Fruit fly (Drosophila melanogaster): Measurements from ENCODE around the gene nrv2.

The nrv2 gene

DNA sequence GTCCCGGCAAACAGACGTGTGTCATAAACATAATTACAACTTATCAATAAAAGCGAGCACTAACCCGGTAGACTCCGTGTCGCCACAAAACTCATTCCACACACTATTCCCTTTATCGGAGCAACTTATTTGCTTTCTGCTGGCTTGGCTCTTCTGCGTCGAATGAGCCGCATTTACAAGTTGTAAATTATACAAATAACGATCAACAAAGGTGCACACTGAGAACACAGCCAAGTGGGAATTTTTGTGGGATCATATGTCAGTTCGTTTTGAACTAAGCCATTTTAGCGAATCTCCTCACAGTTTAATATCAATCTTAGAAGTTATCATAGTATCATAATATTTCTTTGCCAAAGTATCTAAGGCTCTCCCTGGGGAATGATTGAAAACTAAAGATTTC lies 19.7 kb upstream of the nrv2 start (continued):
- TF ChIP-seq CG6765 (GFP tag; optimal IDR thresholded peaks at IDR 0.05), result no peak
- no peak for TF ChIP-seq CG7786 (GFP tag; optimal IDR thresholded peaks at IDR 0.05)
- peak; percentile 59 for TF ChIP-seq CG2202 (tag; optimal IDR thresholded peaks at IDR 0.05)
- peak; percentile 12 for TF ChIP-seq wek (GFP tag; optimal IDR thresholded peaks at IDR 0.05)
- TF ChIP-seq Mrtf (GFP tag; IDR thresholded peaks at IDR 0.05), result no peak
- no peak for TF ChIP-seq CG10366 (GFP tag; IDR thresholded peaks at IDR 0.05)
- no peak for TF ChIP-seq CG15011 (GFP tag; optimal IDR thresholded peaks at IDR 0.05)
- no peak for TF ChIP-seq tna (GFP tag; IDR thresholded peaks at IDR 0.05; ENCODE audit: partially characterized antibody)
- no peak for TF ChIP-seq hkb (optimal IDR thresholded peaks at IDR 0.05)
- TF ChIP-seq hkb (GFP tag; IDR thresholded peaks at IDR 0.05), result no peak
- TF ChIP-seq ATbp (GFP tag; optimal IDR thresholded peaks at IDR 0.05), result peak; percentile 13
- peak in 1 of 3 experiments; percentile 34 for TF ChIP-seq lola (GFP tag; optimal IDR thresholded peaks at IDR 0.05)
- peak; percentile 3 for TF ChIP-seq twi (tag; optimal IDR thresholded peaks at IDR 0.05)
- TF ChIP-seq CG12155 (GFP tag; optimal IDR thresholded peaks at IDR 0.05), result no peak
- no peak for TF ChIP-seq Bgb (GFP tag; IDR thresholded peaks at IDR 0.05; ENCODE audit: partially characterized antibody)
- TF ChIP-seq CG10959 (GFP tag; IDR thresholded peaks at IDR 0.05), result no peak
- TF ChIP-seq CG7987 (GFP tag; optimal IDR thresholded peaks at IDR 0.05), result peak; percentile 16
- peak; percentile 55; the same call in 1 of the 2 replicates for TF ChIP-seq sens-2 (GFP tag; IDR thresholded peaks at IDR 0.05)
- TF ChIP-seq fd102C (GFP tag; optimal IDR thresholded peaks at IDR 0.05), result peak; percentile 44
- no peak for TF ChIP-seq Bdp1 (GFP tag; optimal IDR thresholded peaks at IDR 0.05)
- TF ChIP-seq CG7963 (GFP tag; IDR thresholded peaks at IDR 0.05; ENCODE audit: partially characterized antibody), result no peak
- no peak for TF ChIP-seq CG4328 (GFP tag; optimal IDR thresholded peaks at IDR 0.05)

DNA sequence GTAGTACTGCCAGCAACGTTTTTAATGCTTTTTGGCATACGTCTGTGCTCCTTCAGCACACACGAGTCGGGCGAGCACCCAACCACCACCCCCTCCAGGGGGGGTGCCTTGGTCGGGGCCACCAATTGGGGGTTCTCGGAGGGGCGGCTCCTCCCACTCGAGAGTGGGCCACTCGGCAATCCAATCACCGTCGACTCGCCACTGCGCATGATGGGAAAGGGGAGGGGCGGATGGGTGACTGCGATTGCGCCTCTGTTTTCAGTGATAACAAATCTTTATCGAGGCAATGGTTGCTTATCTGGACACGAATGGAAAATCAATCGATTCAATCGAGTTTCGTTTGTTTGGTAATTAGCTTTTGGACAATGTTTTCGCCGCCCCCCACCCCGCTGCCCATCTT lies 18.8 kb upstream of the nrv2 start:
- TF ChIP-seq CG3838 (GFP tag; optimal IDR thresholded peaks at IDR 0.05), result no peak
- peak; percentile 93 for TF ChIP-seq CG10321 (GFP tag; IDR thresholded peaks at IDR 0.05)
- no peak for TF ChIP-seq vvl (GFP tag; IDR thresholded peaks at IDR 0.05)
- TF ChIP-seq Poxn (GFP tag; IDR thresholded peaks at IDR 0.05), result no peak
- no peak for TF ChIP-seq CG1529 (GFP tag; optimal IDR thresholded peaks at IDR 0.05)
- no peak for TF ChIP-seq CG33557 (GFP tag; optimal IDR thresholded peaks at IDR 0.05)
- TF ChIP-seq Camta (GFP tag; optimal IDR thresholded peaks at IDR 0.05), result no peak
- peak; percentile 74 for TF ChIP-seq Adf1 (GFP tag; IDR thresholded peaks at IDR 0.05)
- TF ChIP-seq GATAe (GFP tag; conservative IDR thresholded peaks at IDR 0.05), result peak; percentile 95
- no peak for TF ChIP-seq cas (GFP tag; IDR thresholded peaks at IDR 0.05)
- no peak for TF ChIP-seq eve (GFP tag; optimal IDR thresholded peaks at IDR 0.05)
- no peak for TF ChIP-seq CTCF (GFP tag; optimal IDR thresholded peaks at IDR 0.05)
- no peak for TF ChIP-seq bcd (GFP tag; optimal IDR thresholded peaks at IDR 0.05)
- no peak for TF ChIP-seq CG1602 (GFP tag; optimal IDR thresholded peaks at IDR 0.05)
- TF ChIP-seq CG1603 (tag; optimal IDR thresholded peaks at IDR 0.05), result no peak
- no peak for TF ChIP-seq CG10147 (GFP tag; optimal IDR thresholded peaks at IDR 0.05)
- no peak for TF ChIP-seq gsb (GFP tag; IDR thresholded peaks at IDR 0.05)
- peak; percentile 87 for TF ChIP-seq grn (GFP tag; optimal IDR thresholded peaks at IDR 0.05)
- TF ChIP-seq CG7786 (GFP tag; optimal IDR thresholded peaks at IDR 0.05), result no peak
- no peak for TF ChIP-seq CG11247 (GFP tag; IDR thresholded peaks at IDR 0.05)
- no peak for TF ChIP-seq HLHmδ (GFP tag; optimal IDR thresholded peaks at IDR 0.05)
- TF ChIP-seq MTF-1 (GFP tag; optimal IDR thresholded peaks at IDR 0.05; ENCODE audit: borderline replicate concordance), result no peak
- TF ChIP-seq E2f2 (GFP tag; IDR thresholded peaks at IDR 0.05), result no peak
- no peak for TF ChIP-seq CG4360 (GFP tag; IDR thresholded peaks at IDR 0.05)
- no peak for TF ChIP-seq fru (optimal IDR thresholded peaks at IDR 0.05)
- TF ChIP-seq CG8478 (optimal IDR thresholded peaks at IDR 0.05), result no peak
- TF ChIP-seq Aef1 (GFP tag; IDR thresholded peaks at IDR 0.05), result no peak
- no peak for TF ChIP-seq Drgx (GFP tag; IDR thresholded peaks at IDR 0.05)
- TF ChIP-seq Atf-2 (GFP tag; optimal IDR thresholded peaks at IDR 0.05), result no peak
- 0 out of 2 replicates have a peak, but pooled peaks have one; percentile 24 for TF ChIP-seq Rfx (GFP tag; IDR thresholded peaks at IDR 0.05)
- no peak for TF ChIP-seq CG7372 (GFP tag; IDR thresholded peaks at IDR 0.05)
- no peak for TF ChIP-seq Mes4 (GFP tag; optimal IDR thresholded peaks at IDR 0.05)
- TF ChIP-seq hkb (optimal IDR thresholded peaks at IDR 0.05), result no peak
- TF ChIP-seq hkb (GFP tag; IDR thresholded peaks at IDR 0.05), result no peak
- no peak for TF ChIP-seq NFAT (GFP tag; IDR thresholded peaks at IDR 0.05)
